Fruit fly (Drosophila melanogaster) whole organism, prepupa: ENCODE data around the gene CG11550.

Experiments used
- CG31627 ChIP-seq: fragments of 200-800 bp; sonication (Bioruptor generic); optimal IDR thresholded peaks from 3 replicates; lab custom pipeline; 2016; ENCODE audit warnings: missing biosample characterization, missing genetic modification characterization
- CG6163 ChIP-seq: fragments of 200-800 bp; sonication (Bioruptor generic); IDR thresholded peaks from 3 replicates; pipeline ENCODE4 v1.3.6; 2022; ENCODE audit warnings: missing biosample characterization, missing genetic modification characterization
- Gug ChIP-seq: fragments of 200-800 bp; sonication (Bioruptor generic); IDR thresholded peaks from 2 replicates; pipeline ENCODE4 v1.3.6; 2022; ENCODE audit warnings: missing biosample characterization, missing genetic modification characterization
- Lpt ChIP-seq: fragments of 200-800 bp; sonication (Bioruptor generic); optimal IDR thresholded peaks from 3 replicates; lab custom pipeline; 2016; ENCODE audit warnings: missing biosample characterization, missing genetic modification characterization
- Sox14 ChIP-seq: fragments of 200-800 bp; sonication (Bioruptor generic); optimal IDR thresholded peaks from 3 replicates; lab custom pipeline; 2016; ENCODE audit warnings: missing biosample characterization, missing genetic modification characterization
- achi ChIP-seq: fragments of 200-800 bp; sonication (Bioruptor generic); optimal IDR thresholded peaks from 3 replicates; lab custom pipeline; 2016; ENCODE audit warnings: missing biosample characterization, missing genetic modification characterization
- esn ChIP-seq: fragments of 200-800 bp; sonication (Bioruptor generic); optimal IDR thresholded peaks from 2 replicates; lab custom pipeline; 2016; ENCODE audit warnings: missing biosample characterization, mild to moderate bottlenecking, missing genetic modification characterization, moderate library complexity
- fd59A ChIP-seq: fragments of 200-800 bp; sonication (Bioruptor generic); optimal IDR thresholded peaks from 2 replicates; lab custom pipeline; 2017; ENCODE audit warnings: missing biosample characterization, mild to moderate bottlenecking, missing genetic modification characterization, missing genetic modification reagents
- fd85E ChIP-seq: fragments of 200-800 bp; sonication (Bioruptor generic); optimal IDR thresholded peaks from 3 replicates; lab custom pipeline; 2016; ENCODE audit warnings: missing biosample characterization, missing genetic modification characterization
- ss ChIP-seq, 2 experiments: fragments of 200-800 bp; sonication (Bioruptor generic); optimal IDR thresholded peaks; 2 replicates in 1 of 2; 3 replicates in 1 of 2; lab custom pipeline; 2017 to 2018; ENCODE audit warnings: mild to moderate bottlenecking in 2 of 2, missing biosample characterization in 2 of 2, missing genetic modification characterization in 2 of 2, moderate library complexity in 1 of 2

- TF ChIP-seq CG31627, result no peak
- no peak for TF ChIP-seq Gug
- no peak for TF ChIP-seq Lpt (GFP tag; lab: Kevin White, UChicago)
- no peak for TF ChIP-seq ss (GFP tag; optimal IDR thresholded peaks at IDR 0.05; lab: Kevin White, UChicago)
- TF ChIP-seq fd59A (GFP tag; lab: Kevin White, UChicago), result no peak
- TF ChIP-seq esn, result no peak
- TF ChIP-seq achi, result no peak
- TF ChIP-seq CG6163 (GFP tag; lab: Robert Waterston, UW), result no peak
- no peak for TF ChIP-seq Sox14
- no peak for TF ChIP-seq fd85E (GFP tag; lab: Kevin White, UChicago)
Measured at dm6 chr3R:31726286-31726685, 46.6 kb upstream of the CG11550 start.
